Worm (Caenorhabditis elegans) whole organism, L2 larva: ENCODE measurements around the gene set-20.

Experiments
- ama-1 ChIP-seq: fragments of 150-350 bp; optimal IDR thresholded peaks from 2 replicates; lab custom pipeline; 2018; ENCODE audit warnings: inconsistent platforms
- elt-3 ChIP-seq: sonication (generic microtip); optimal IDR thresholded peaks from 2 replicates; lab custom pipeline; 2017; ENCODE audit warnings: missing biosample characterization, missing genetic modification characterization
- nhr-77 ChIP-seq: fragments of 150-350 bp; optimal IDR thresholded peaks from 2 replicates; lab custom pipeline; 2014; ENCODE audit warnings: missing biosample characterization, missing genetic modification characterization
- snpc-4 ChIP-seq: fragments of 150-350 bp; optimal IDR thresholded peaks from 2 replicates; lab custom pipeline; 2014; ENCODE audit warnings: missing biosample characterization, missing genetic modification characterization
- ztf-1 ChIP-seq: fragments of 200-800 bp; sonication (Bioruptor generic); conservative IDR thresholded peaks from 2 replicates; pipeline ENCODE4 v1.3.6; 2022; ENCODE audit warnings: missing genetic modification characterization, missing compliant biosample characterization
- ztf-11 ChIP-seq: sonication (generic microtip); optimal IDR thresholded peaks from 2 replicates; lab custom pipeline; 2017; ENCODE audit warnings: missing biosample characterization, missing genetic modification characterization

DNA sequence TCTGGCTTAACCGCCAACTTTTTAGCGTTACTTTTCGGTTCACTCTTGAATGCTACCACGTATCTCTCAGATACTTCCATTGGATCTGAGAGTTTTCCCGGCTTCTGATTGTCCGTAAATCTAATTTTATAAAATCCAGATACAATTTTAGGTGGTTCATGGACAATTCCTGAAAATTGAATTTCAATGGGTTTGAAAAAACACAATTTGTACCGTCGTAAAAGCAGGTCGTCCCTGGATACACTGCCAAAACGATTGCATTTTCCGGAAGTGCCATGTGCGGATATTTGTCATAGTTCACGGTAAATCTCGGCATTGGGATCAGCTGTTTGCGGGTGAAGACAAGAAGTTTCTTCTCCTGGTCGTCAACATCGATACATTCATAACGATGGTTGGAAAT lies 46.4 kb downstream of the set-20 start:
- no peak for TF ChIP-seq ztf-1
- no peak for TF ChIP-seq ama-1 (lab: Kevin White, UChicago)
- TF ChIP-seq elt-3 (tag; lab: Kevin White, UChicago): no peak
- TF ChIP-seq ztf-11 (tag; lab: Kevin White, UChicago): no peak
- TF ChIP-seq snpc-4: no peak
- no peak for TF ChIP-seq nhr-77 (tag; lab: Kevin White, UChicago)
